Worm (Caenorhabditis elegans) whole organism, midembryonic: Measurements from ENCODE around the gene hcf-1.

Source experiments
- T22C8.4 ChIP-seq: fragments of 200-800 bp; sonication (Bioruptor generic); IDR thresholded peaks from 2 replicates; pipeline ENCODE4 v1.3.6; 2022; ENCODE audit warnings: missing genetic modification characterization, missing compliant biosample characterization
- cog-1 ChIP-seq: sonication (generic microtip); optimal IDR thresholded peaks from 2 replicates; lab custom pipeline; 2016; ENCODE audit warnings: missing genetic modification characterization, missing compliant biosample characterization
- flt-1 ChIP-seq: fragments of 200-800 bp; sonication (Bioruptor generic); IDR thresholded peaks from 2 replicates; pipeline ENCODE4 v1.3.6; 2022; ENCODE audit warnings: missing genetic modification characterization, missing compliant biosample characterization
- klf-2 ChIP-seq: fragments of 200-800 bp; sonication (Bioruptor generic); conservative IDR thresholded peaks from 2 replicates; pipeline ENCODE4 v1.3.6; 2022; ENCODE audit warnings: missing genetic modification reagents, missing genetic modification characterization, missing compliant biosample characterization
- med-1 ChIP-seq: sonication (generic microtip); optimal IDR thresholded peaks from 2 replicates; lab custom pipeline; 2017; ENCODE audit warnings: missing genetic modification characterization, mild to moderate bottlenecking, missing compliant biosample characterization, antibody characterized with exemption, missing genetic modification reagents; ENCODE audit not compliant: insufficient read depth
- ref-1 ChIP-seq: fragments of 200-800 bp; sonication (Bioruptor generic); conservative IDR thresholded peaks from 2 replicates; pipeline ENCODE4 v1.3.6; 2022; ENCODE audit warnings: missing genetic modification reagents, missing genetic modification characterization, missing compliant biosample characterization
- tab-1 ChIP-seq: fragments of 200-800 bp; sonication (Bioruptor generic); IDR thresholded peaks from 2 replicates; pipeline ENCODE4 v1.3.6; 2022; ENCODE audit warnings: missing genetic modification characterization, missing compliant biosample characterization
- ztf-23 ChIP-seq: fragments of 200-800 bp; sonication (Bioruptor generic); IDR thresholded peaks from 2 replicates; pipeline ENCODE4 v1.3.6; 2022; ENCODE audit warnings: missing genetic modification reagents, missing genetic modification characterization, missing compliant biosample characterization
- ztf-29 ChIP-seq: fragments of 200-800 bp; sonication (Bioruptor generic); IDR thresholded peaks from 2 replicates; pipeline ENCODE4 v1.3.6; 2022; ENCODE audit warnings: missing genetic modification reagents, missing genetic modification characterization, missing compliant biosample characterization

Gene hcf-1

ce11 chrIV:7743539-7743938 lies 30.5 kb downstream of the hcf-1 start, which contains the start of gene npr-35:
Gene npr-35 (plus strand): TSS chrIV:7743839.
- no peak for TF ChIP-seq ztf-23 (GFP tag; lab: Robert Waterston, UW)
- TF ChIP-seq ref-1 (GFP tag; lab: Robert Waterston, UW) = no peak
- TF ChIP-seq flt-1 (GFP tag; lab: Robert Waterston, UW) = no peak
- no peak for TF ChIP-seq T22C8.4 (GFP tag; lab: Robert Waterston, UW)
- TF ChIP-seq ztf-29 (GFP tag; lab: Robert Waterston, UW) = no peak
- TF ChIP-seq med-1 (GFP tag; lab: Kevin White, UChicago) = no peak
- no peak for TF ChIP-seq klf-2 (GFP tag; lab: Robert Waterston, UW)
- TF ChIP-seq cog-1 = no peak
- TF ChIP-seq tab-1 (GFP tag; lab: Robert Waterston, UW) = no peak

- TF ChIP-seq med-1 (GFP tag; lab: Kevin White, UChicago) (no peak), flt-1 (GFP tag; lab: Robert Waterston, UW) (no peak), ztf-29 (GFP tag; lab: Robert Waterston, UW) (no peak), ztf-23 (GFP tag; lab: Robert Waterston, UW) (no peak), tab-1 (GFP tag; lab: Robert Waterston, UW) (no peak), T22C8.4 (GFP tag; lab: Robert Waterston, UW) (no peak), klf-2 (GFP tag; lab: Robert Waterston, UW) (no peak), ref-1 (GFP tag; lab: Robert Waterston, UW) (no peak), cog-1 (no peak)
These were observed 37.5 kb downstream of the hcf-1 start for ce11 chrIV:7736616-7737015.

- TF ChIP-seq klf-2 (GFP tag; lab: Robert Waterston, UW) = no peak
- TF ChIP-seq tab-1 (GFP tag; lab: Robert Waterston, UW) = no peak
- no peak for TF ChIP-seq T22C8.4 (GFP tag; lab: Robert Waterston, UW)
- no peak for TF ChIP-seq ref-1 (GFP tag; lab: Robert Waterston, UW)
- no peak for TF ChIP-seq cog-1
- TF ChIP-seq ztf-23 (GFP tag; lab: Robert Waterston, UW) = no peak
- no peak for TF ChIP-seq med-1 (GFP tag; lab: Kevin White, UChicago)
- TF ChIP-seq ztf-29 (GFP tag; lab: Robert Waterston, UW) = no peak
- no peak for TF ChIP-seq flt-1 (GFP tag; lab: Robert Waterston, UW)
These were observed 39.5 kb downstream of the hcf-1 start, which contains the start of gene clx-1 for ce11 chrIV:7734619-7735018. Gene clx-1 (plus strand): TSS chrIV:7734648.

DNA sequence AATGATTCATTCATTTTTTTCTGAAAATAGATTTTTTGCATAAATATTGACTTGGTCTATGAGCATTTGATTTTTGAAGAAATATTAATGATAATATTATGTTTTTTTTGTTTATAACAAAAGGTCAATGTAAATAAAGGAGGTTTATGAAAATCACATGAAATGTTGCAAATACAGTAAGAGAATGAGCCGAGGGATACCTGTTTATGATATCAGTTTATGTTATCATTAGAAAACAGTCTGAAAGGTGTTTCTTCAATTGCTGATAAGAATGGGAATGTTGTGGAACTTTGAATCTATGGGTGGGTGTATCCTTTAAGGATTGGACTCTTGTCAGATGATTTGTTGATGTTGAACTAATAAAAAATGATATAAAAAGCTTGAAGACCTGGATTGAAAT lies 39.9 kb downstream of the hcf-1 start:
- TF ChIP-seq med-1 (GFP tag; lab: Kevin White, UChicago) = no peak
- no peak for TF ChIP-seq ref-1 (GFP tag; lab: Robert Waterston, UW)
- TF ChIP-seq flt-1 (GFP tag; lab: Robert Waterston, UW) = no peak
- TF ChIP-seq T22C8.4 (GFP tag; lab: Robert Waterston, UW) = no peak
- TF ChIP-seq ztf-29 (GFP tag; lab: Robert Waterston, UW) = no peak
- no peak for TF ChIP-seq klf-2 (GFP tag; lab: Robert Waterston, UW)
- no peak for TF ChIP-seq tab-1 (GFP tag; lab: Robert Waterston, UW)
- TF ChIP-seq ztf-23 (GFP tag; lab: Robert Waterston, UW) = no peak
- TF ChIP-seq cog-1 = no peak

DNA sequence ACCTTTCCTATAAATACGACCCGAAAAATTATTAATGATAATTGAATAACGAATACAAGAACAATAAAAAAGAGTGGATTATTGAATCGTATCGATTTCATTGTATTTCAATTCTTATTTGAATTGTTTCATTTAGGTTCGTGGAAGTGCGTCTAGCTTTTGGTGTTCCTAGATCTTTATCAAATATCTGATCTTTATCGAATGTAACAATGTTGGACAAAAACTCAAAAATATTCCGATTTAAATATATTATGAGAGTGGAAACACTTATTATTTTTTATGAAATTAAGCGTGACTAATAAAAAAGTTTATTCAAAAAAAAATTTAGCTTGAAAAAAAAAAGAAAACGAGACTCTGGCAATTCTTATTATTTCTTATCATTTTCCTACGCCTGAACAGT lies 42.1 kb downstream of the hcf-1 start, which contains the start of the genes C50F7.9 and C50F7.3:
Gene C50F7.9 (minus strand): TSS at position 101 of the 400 bp plus-strand sequence.
Gene C50F7.3 (plus strand): TSS at position 370 of the 400 bp plus-strand sequence.
- TF ChIP-seq cog-1 = no peak
- no peak for TF ChIP-seq tab-1 (GFP tag; lab: Robert Waterston, UW)
- TF ChIP-seq flt-1 (GFP tag; lab: Robert Waterston, UW) = no peak
- TF ChIP-seq T22C8.4 (GFP tag; lab: Robert Waterston, UW) = no peak
- no peak for TF ChIP-seq ztf-23 (GFP tag; lab: Robert Waterston, UW)
- no peak for TF ChIP-seq klf-2 (GFP tag; lab: Robert Waterston, UW)
- no peak for TF ChIP-seq ref-1 (GFP tag; lab: Robert Waterston, UW)
- no peak for TF ChIP-seq med-1 (GFP tag; lab: Kevin White, UChicago)

- TF ChIP-seq tab-1 (GFP tag; lab: Robert Waterston, UW) (no peak), ztf-29 (GFP tag; lab: Robert Waterston, UW) (no peak), med-1 (GFP tag; lab: Kevin White, UChicago) (no peak), ztf-23 (GFP tag; lab: Robert Waterston, UW) (no peak), ref-1 (GFP tag; lab: Robert Waterston, UW) (no peak), T22C8.4 (GFP tag; lab: Robert Waterston, UW) (no peak), flt-1 (GFP tag; lab: Robert Waterston, UW) (no peak), cog-1 (no peak), klf-2 (GFP tag; lab: Robert Waterston, UW) (no peak)
These were observed 45.6 kb downstream of the hcf-1 start, which contains the start of gene sucg-1 for ce11 chrIV:7728402-7728963. Gene sucg-1 (plus strand): TSS chrIV:7728913.

ce11 chrIV:7727258-7727657 lies 46.8 kb downstream of the hcf-1 start:
- TF ChIP-seq med-1 (GFP tag; lab: Kevin White, UChicago) = no peak
- no peak for TF ChIP-seq flt-1 (GFP tag; lab: Robert Waterston, UW)
- TF ChIP-seq ztf-29 (GFP tag; lab: Robert Waterston, UW) = no peak
- TF ChIP-seq ztf-23 (GFP tag; lab: Robert Waterston, UW) = no peak
- no peak for TF ChIP-seq T22C8.4 (GFP tag; lab: Robert Waterston, UW)
- TF ChIP-seq ref-1 (GFP tag; lab: Robert Waterston, UW) = no peak
- TF ChIP-seq tab-1 (GFP tag; lab: Robert Waterston, UW) = no peak
- TF ChIP-seq klf-2 (GFP tag; lab: Robert Waterston, UW) = no peak
- TF ChIP-seq cog-1 = no peak

ce11 chrIV:7726325-7726724 lies 47.8 kb downstream of the hcf-1 start, which contains the start of gene C50F7.5:
Gene C50F7.5 (plus strand): TSS chrIV:7726719.
- TF ChIP-seq ztf-29 (GFP tag; lab: Robert Waterston, UW) = no peak
- TF ChIP-seq tab-1 (GFP tag; lab: Robert Waterston, UW) = no peak
- TF ChIP-seq med-1 (GFP tag; lab: Kevin White, UChicago) = no peak
- TF ChIP-seq T22C8.4 (GFP tag; lab: Robert Waterston, UW) = no peak
- no peak for TF ChIP-seq flt-1 (GFP tag; lab: Robert Waterston, UW)
- no peak for TF ChIP-seq klf-2 (GFP tag; lab: Robert Waterston, UW)
- TF ChIP-seq cog-1 = no peak
- no peak for TF ChIP-seq ref-1 (GFP tag; lab: Robert Waterston, UW)
